Worm (Caenorhabditis elegans) whole organism, young adult: ENCODE data around the gene lin-2.

ENCODE experiments used
- Y95B8A.8 ChIP-seq: fragments of 200-800 bp; sonication (Bioruptor generic); IDR thresholded peaks from 2 replicates; pipeline ENCODE4 v1.3.6; 2022; ENCODE audit warnings: missing genetic modification reagents, missing genetic modification characterization, missing compliant biosample characterization
- die-1 ChIP-seq: sonication (generic microtip); optimal IDR thresholded peaks from 2 replicates; lab custom pipeline; 2016; ENCODE audit warnings: missing genotype, mild to moderate bottlenecking, missing genetic modification characterization, missing compliant biosample characterization
- nhr-27 ChIP-seq: fragments of 200-800 bp; sonication (Bioruptor generic); optimal IDR thresholded peaks from 2 replicates; lab custom pipeline; 2018; ENCODE audit warnings: mild to moderate bottlenecking, missing genetic modification characterization, moderate library complexity, missing compliant biosample characterization
- nhr-90 ChIP-seq: sonication (generic microtip); optimal IDR thresholded peaks from 2 replicates; lab custom pipeline; 2016; ENCODE audit warnings: missing genotype, mild to moderate bottlenecking, missing genetic modification characterization, missing compliant biosample characterization
- ztf-25 ChIP-seq: fragments of 200-800 bp; sonication (Bioruptor generic); IDR thresholded peaks from 2 replicates; pipeline ENCODE4 v1.3.6; 2022; ENCODE audit warnings: missing genetic modification reagents, missing genetic modification characterization, missing compliant biosample characterization

DNA sequence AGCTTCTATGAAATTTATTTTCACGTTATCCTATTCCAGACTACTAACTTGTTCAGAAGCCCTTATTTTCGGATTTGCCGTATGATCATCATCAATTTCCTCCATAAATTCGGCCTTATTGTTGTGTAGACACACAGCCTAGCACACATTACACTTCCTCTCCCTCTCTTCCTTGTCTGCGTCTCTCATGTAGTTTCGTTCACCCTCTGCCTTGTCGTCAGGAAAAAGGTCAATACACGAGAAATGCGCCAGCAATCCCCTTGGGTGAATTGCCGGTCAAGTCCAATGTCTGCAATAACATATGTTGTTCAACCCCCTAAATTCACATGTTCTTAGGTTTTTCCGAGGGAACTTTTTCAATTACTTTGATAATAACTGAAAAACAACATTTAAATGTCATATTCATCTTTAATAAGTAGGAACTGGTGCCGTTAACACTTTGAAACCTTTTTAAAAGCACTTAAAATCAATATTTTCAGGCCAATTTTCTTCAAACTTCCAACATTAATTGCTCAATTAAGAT is 20.0 kb downstream of the lin-2 start, which contains the start of gene F17E5.2:
- TF ChIP-seq nhr-90 (tag; lab: Kevin White, UChicago) (no peak), nhr-27 (tag; lab: Kevin White, UChicago) (no peak), ztf-25 (GFP tag; lab: Robert Waterston, UW) (no peak), Y95B8A.8 (GFP tag; lab: Robert Waterston, UW) (no peak), die-1 (tag; lab: Kevin White, UChicago) (peak; percentile 8)
